Fruit fly (Drosophila melanogaster) whole organism, adult: ENCODE results near the gene Galphai.

Source experiments
- CG11617 ChIP-seq: fragments of 200-800 bp; sonication (Bioruptor generic); optimal IDR thresholded peaks from 2 replicates; lab custom pipeline; 2017; ENCODE audit warnings: mild to moderate bottlenecking, missing biosample characterization, missing genetic modification reagents, missing genetic modification characterization
- CG12768 ChIP-seq: fragments of 200-800 bp; sonication (Bioruptor generic); optimal IDR thresholded peaks from 2 replicates; lab custom pipeline; 2017; ENCODE audit warnings: missing biosample characterization, missing genetic modification characterization, mild to moderate bottlenecking, moderate library complexity, missing genetic modification reagents
- CG14711 ChIP-seq: fragments of 200-800 bp; sonication (Bioruptor generic); optimal IDR thresholded peaks from 2 replicates; lab custom pipeline; 2018; ENCODE audit warnings: missing biosample characterization, mild to moderate bottlenecking, missing genetic modification characterization, moderate library complexity
- CG1620 ChIP-seq: fragments of 200-800 bp; sonication (Bioruptor generic); optimal IDR thresholded peaks from 2 replicates; lab custom pipeline; 2016; ENCODE audit warnings: missing biosample characterization, missing genetic modification characterization
- CG33017 ChIP-seq: fragments of 200-800 bp; sonication (Bioruptor generic); optimal IDR thresholded peaks from 2 replicates; lab custom pipeline; 2018; ENCODE audit warnings: missing biosample characterization, mild to moderate bottlenecking, missing genetic modification characterization, moderate library complexity
- CG5204 ChIP-seq: fragments of 200-800 bp; sonication (Bioruptor generic); optimal IDR thresholded peaks from 2 replicates; lab custom pipeline; 2016; ENCODE audit warnings: missing biosample characterization, missing genetic modification characterization
- CG7045 ChIP-seq: fragments of 200-800 bp; sonication (Bioruptor generic); optimal IDR thresholded peaks from 2 replicates; lab custom pipeline; 2017; ENCODE audit warnings: missing biosample characterization, mild to moderate bottlenecking, missing genetic modification characterization
- CG7101 ChIP-seq: fragments of 200-800 bp; sonication (Bioruptor generic); optimal IDR thresholded peaks from 2 replicates; lab custom pipeline; 2018; ENCODE audit warnings: missing biosample characterization, mild to moderate bottlenecking, missing genetic modification characterization, moderate library complexity
- Clk ChIP-seq: fragments of 200-800 bp; sonication (Bioruptor generic); optimal IDR thresholded peaks from 2 replicates; lab custom pipeline; 2017; ENCODE audit warnings: missing biosample characterization, missing genetic modification characterization
- Crg-1 ChIP-seq: fragments of 200-800 bp; sonication (Bioruptor generic); optimal IDR thresholded peaks from 2 replicates; lab custom pipeline; 2016; ENCODE audit warnings: missing biosample characterization, missing genetic modification characterization
- Hr96 ChIP-seq: fragments of 200-800 bp; sonication (Bioruptor generic); optimal IDR thresholded peaks from 2 replicates; lab custom pipeline; 2016; ENCODE audit warnings: missing biosample characterization, missing genetic modification characterization
- Mnt ChIP-seq: fragments of 200-800 bp; sonication (Bioruptor generic); optimal IDR thresholded peaks from 2 replicates; lab custom pipeline; 2016; ENCODE audit warnings: missing biosample characterization, mild to moderate bottlenecking, missing genetic modification characterization
- bab1 ChIP-seq: fragments of 200-800 bp; sonication (Bioruptor generic); optimal IDR thresholded peaks from 3 replicates; lab custom pipeline; 2019; ENCODE audit warnings: missing biosample characterization, mild to moderate bottlenecking, missing genetic modification characterization, moderate library complexity
- cic ChIP-seq: fragments of 200-800 bp; sonication (Bioruptor generic); optimal IDR thresholded peaks from 2 replicates; lab custom pipeline; 2017; ENCODE audit warnings: missing biosample characterization, mild to moderate bottlenecking, missing genetic modification characterization, moderate library complexity
- cnc ChIP-seq, 2 experiments: fragments of >200 bp; optimal IDR thresholded peaks; 2 replicates each; lab custom pipeline; 2017
- kay ChIP-seq: fragments of 200-800 bp; sonication (Bioruptor generic); peaks from one replicate; lab custom pipeline; 2016; ENCODE audit warnings: missing biosample characterization, missing genetic modification characterization, borderline replicate concordance
- ovo ChIP-seq: fragments of 200-800 bp; sonication (Bioruptor generic); optimal IDR thresholded peaks from 2 replicates; lab custom pipeline; 2016; ENCODE audit warnings: missing biosample characterization, missing genetic modification characterization
- pad ChIP-seq: fragments of 200-800 bp; sonication (Bioruptor generic); optimal IDR thresholded peaks from 3 replicates; lab custom pipeline; 2017; ENCODE audit warnings: missing biosample characterization, missing genetic modification characterization, mild to moderate bottlenecking, moderate library complexity, missing genetic modification reagents
- tj ChIP-seq: fragments of 200-800 bp; sonication (Bioruptor generic); optimal IDR thresholded peaks from 3 replicates; lab custom pipeline; 2017; ENCODE audit warnings: missing biosample characterization, mild to moderate bottlenecking, missing genetic modification characterization, moderate library complexity
- toe ChIP-seq: fragments of 200-800 bp; sonication (Bioruptor generic); optimal IDR thresholded peaks from 2 replicates; lab custom pipeline; 2016; ENCODE audit warnings: missing biosample characterization, missing genetic modification characterization

Gene Galphai

dm6 chr3L:6968961-6969814, 10.7 kb downstream of the Galphai start, which contains the start of the genes Mis12 and CG9953:
Gene Mis12 (minus strand): TSS chr3L:6969048.
Gene CG9953 (plus strand): TSS chr3L:6969658.
- peak; percentile 45 for TF ChIP-seq cic (GFP tag; lab: Kevin White, UChicago)
- TF ChIP-seq CG7101 (tag; lab: Kevin White, UChicago), result peak; percentile 47
- TF ChIP-seq CG11617, result peak; percentile 64
- peak; percentile 65 for TF ChIP-seq CG5204
- no peak for TF ChIP-seq Crg-1 (GFP tag; lab: Kevin White, UChicago)
- TF ChIP-seq kay (GFP tag; lab: Kevin White, UChicago), result peak; percentile 81
- TF ChIP-seq Clk (GFP tag; lab: Kevin White, UChicago), result no peak
- peak; percentile 29 for TF ChIP-seq Mnt (GFP tag; lab: Kevin White, UChicago)
- TF ChIP-seq CG14711, result peak; percentile 27
- peak; percentile 6 for TF ChIP-seq bab1 (GFP tag; lab: Kevin White, UChicago)
- TF ChIP-seq ovo (GFP tag; lab: Kevin White, UChicago), result peak; percentile 94
- TF ChIP-seq Hr96, result peak; percentile 34
- no peak for TF ChIP-seq cnc (optimal IDR thresholded peaks at IDR 0.05; lab: Kevin White, UChicago)
- peak; percentile 52 for TF ChIP-seq tj (GFP tag; lab: Kevin White, UChicago)
- peak; percentile 17 for TF ChIP-seq CG1620 (GFP tag; lab: Kevin White, UChicago)
- peak; percentile 97 for TF ChIP-seq pad (GFP tag; lab: Kevin White, UChicago)
- TF ChIP-seq CG12768, result peak; percentile 56
- TF ChIP-seq toe (GFP tag; lab: Kevin White, UChicago), result peak; percentile 29
- TF ChIP-seq CG7045, result no peak
- peak; percentile 63 for TF ChIP-seq CG33017 (tag; lab: Kevin White, UChicago)

- TF ChIP-seq toe (GFP tag; lab: Kevin White, UChicago) (no peak), CG33017 (tag; lab: Kevin White, UChicago) (no peak), tj (GFP tag; lab: Kevin White, UChicago) (no peak), cic (GFP tag; lab: Kevin White, UChicago) (no peak), cnc (optimal IDR thresholded peaks at IDR 0.05; lab: Kevin White, UChicago) (no peak), CG7101 (tag; lab: Kevin White, UChicago) (no peak), CG14711 (no peak)
These were observed 12.0 kb downstream of the Galphai start, which contains the start of gene CG10064 for dm6 chr3L:6967797-6968196. Gene CG10064 (minus strand): TSS chr3L:6967897.

dm6 chr3L:6964488-6965152, 15.2 kb downstream of the Galphai start, which contains the start of gene sgl:
Gene sgl (minus strand): TSS chr3L:6964758.
- no peak for TF ChIP-seq Clk (GFP tag; lab: Kevin White, UChicago)
- peak; percentile 15 for TF ChIP-seq pad (GFP tag; lab: Kevin White, UChicago)
- TF ChIP-seq CG11617, result peak; percentile 18
- no peak for TF ChIP-seq CG5204
- no peak for TF ChIP-seq kay (GFP tag; lab: Kevin White, UChicago)
- peak; percentile 98 for TF ChIP-seq Mnt (GFP tag; lab: Kevin White, UChicago)
- TF ChIP-seq CG7045, result peak; percentile 37
- peak; percentile 61 for TF ChIP-seq ovo (GFP tag; lab: Kevin White, UChicago)
- peak; percentile 66 for TF ChIP-seq CG33017 (tag; lab: Kevin White, UChicago)
- peak; percentile 74 for TF ChIP-seq CG12768
- peak; percentile 87 for TF ChIP-seq cic (GFP tag; lab: Kevin White, UChicago)
- TF ChIP-seq tj (GFP tag; lab: Kevin White, UChicago), result peak; percentile 43
- TF ChIP-seq Hr96, result peak; percentile 15
- TF ChIP-seq toe (GFP tag; lab: Kevin White, UChicago), result no peak
- TF ChIP-seq bab1 (GFP tag; lab: Kevin White, UChicago), result peak; percentile 73
- peak; percentile 26 for TF ChIP-seq CG1620 (GFP tag; lab: Kevin White, UChicago)
- TF ChIP-seq CG14711, result no peak
- TF ChIP-seq Crg-1 (GFP tag; lab: Kevin White, UChicago), result peak; percentile 5
- TF ChIP-seq cnc (optimal IDR thresholded peaks at IDR 0.05; lab: Kevin White, UChicago), result no peak
- TF ChIP-seq CG7101 (tag; lab: Kevin White, UChicago), result peak; percentile 29

- TF ChIP-seq tj (GFP tag; lab: Kevin White, UChicago) (no peak), Hr96 (no peak), CG14711 (no peak), CG12768 (no peak), toe (GFP tag; lab: Kevin White, UChicago) (no peak), cic (GFP tag; lab: Kevin White, UChicago) (no peak), kay (GFP tag; lab: Kevin White, UChicago) (no peak), CG7101 (tag; lab: Kevin White, UChicago) (no peak), pad (GFP tag; lab: Kevin White, UChicago) (no peak), CG5204 (no peak), CG1620 (GFP tag; lab: Kevin White, UChicago) (no peak), Mnt (GFP tag; lab: Kevin White, UChicago) (no peak), cnc (optimal IDR thresholded peaks at IDR 0.05; lab: Kevin White, UChicago) (no peak), Crg-1 (GFP tag; lab: Kevin White, UChicago) (no peak), bab1 (GFP tag; lab: Kevin White, UChicago) (no peak), CG7045 (no peak), Clk (GFP tag; lab: Kevin White, UChicago) (no peak)
These were observed 15.9 kb downstream of the Galphai start for dm6 chr3L:6963792-6964487.
